Fruit fly (Drosophila melanogaster) whole organism, embryonic: ENCODE measurements around the gene CG43307.

Source experiments
- Atf6 ChIP-seq: fragments of 200-800 bp; sonication (Bioruptor generic); IDR thresholded peaks from 2 replicates; pipeline ENCODE4 v1.3.6; 2022; ENCODE audit warnings: missing biosample characterization, missing genetic modification characterization
- Blimp-1 ChIP-seq: fragments of 200-800 bp; sonication (Bioruptor generic); optimal IDR thresholded peaks from 3 replicates; lab custom pipeline; 2018; ENCODE audit warnings: missing biosample characterization, missing genetic modification characterization, mild to moderate bottlenecking, moderate library complexity, missing genetic modification reagents
- CG1024 ChIP-seq: fragments of 200-800 bp; sonication (Bioruptor generic); IDR thresholded peaks from 2 replicates; pipeline ENCODE4 v1.3.6; 2022; ENCODE audit warnings: missing biosample characterization, missing genetic modification characterization
- CG10543 ChIP-seq: fragments of 200-800 bp; sonication (Bioruptor generic); optimal IDR thresholded peaks from 3 replicates; lab custom pipeline; 2017; ENCODE audit warnings: missing biosample characterization, mild to moderate bottlenecking, missing genetic modification characterization, moderate library complexity
- CG11247 ChIP-seq: fragments of 200-800 bp; sonication (Bioruptor generic); IDR thresholded peaks from 2 replicates; pipeline ENCODE4 v1.3.6; 2022; ENCODE audit warnings: missing biosample characterization, missing genetic modification characterization
- CG1233 ChIP-seq: fragments of 200-800 bp; sonication (Bioruptor generic); optimal IDR thresholded peaks from 4 replicates; lab custom pipeline; 2018; ENCODE audit warnings: missing biosample characterization, mild to moderate bottlenecking, missing genetic modification characterization
- CG12744 ChIP-seq: fragments of 200-800 bp; sonication (Bioruptor generic); optimal IDR thresholded peaks from 2 replicates; lab custom pipeline; 2016; ENCODE audit warnings: missing biosample characterization, missing genetic modification characterization
- CG14014 ChIP-seq: fragments of 200-800 bp; sonication (Bioruptor generic); IDR thresholded peaks from 2 replicates; pipeline ENCODE4 v1.3.6; 2022; ENCODE audit warnings: missing biosample characterization, missing genetic modification characterization
- CG14667 ChIP-seq: fragments of 200-800 bp; sonication (Bioruptor generic); IDR thresholded peaks from 2 replicates; pipeline ENCODE4 v1.3.6; 2022; ENCODE audit warnings: missing biosample characterization, missing genetic modification characterization
- CG15696 ChIP-seq: fragments of 200-800 bp; sonication (Bioruptor generic); optimal IDR thresholded peaks from 2 replicates; lab custom pipeline; 2019; ENCODE audit warnings: missing biosample characterization, mild to moderate bottlenecking, missing genetic modification characterization, moderate library complexity
- CG1647 ChIP-seq: fragments of 200-800 bp; sonication (Bioruptor generic); optimal IDR thresholded peaks from 3 replicates; lab custom pipeline; 2016; ENCODE audit warnings: missing biosample characterization, missing genetic modification characterization
- CG17385 ChIP-seq: fragments of 200-800 bp; sonication (Bioruptor generic); optimal IDR thresholded peaks from 3 replicates; lab custom pipeline; 2018; ENCODE audit warnings: missing biosample characterization, mild to moderate bottlenecking, missing genetic modification characterization
- CG31365 ChIP-seq: fragments of 200-800 bp; sonication (Bioruptor generic); optimal IDR thresholded peaks from 2 replicates; lab custom pipeline; 2018; ENCODE audit warnings: missing biosample characterization, mild to moderate bottlenecking, missing genetic modification characterization
- CG31441 ChIP-seq: fragments of 200-800 bp; sonication (Bioruptor generic); IDR thresholded peaks from 2 replicates; pipeline ENCODE4 v1.3.6; 2022; ENCODE audit warnings: missing biosample characterization, missing genetic modification characterization
- CG4707 ChIP-seq: fragments of 200-800 bp; sonication (Bioruptor generic); optimal IDR thresholded peaks from 2 replicates; lab custom pipeline; 2018; ENCODE audit warnings: missing biosample characterization, mild to moderate bottlenecking, missing genetic modification characterization, moderate library complexity
- CG6254 ChIP-seq: fragments of 200-800 bp; sonication (Bioruptor generic); optimal IDR thresholded peaks from 3 replicates; lab custom pipeline; 2017; ENCODE audit warnings: mild to moderate bottlenecking, missing biosample characterization, missing genetic modification reagents, missing genetic modification characterization
- CG6765 ChIP-seq: fragments of 200-800 bp; sonication (Bioruptor generic); optimal IDR thresholded peaks from 3 replicates; lab custom pipeline; 2017; ENCODE audit warnings: missing biosample characterization, mild to moderate bottlenecking, missing genetic modification characterization
- CG9797 ChIP-seq: fragments of 200-800 bp; sonication (Bioruptor generic); optimal IDR thresholded peaks from 3 replicates; lab custom pipeline; 2018; ENCODE audit warnings: missing biosample characterization, mild to moderate bottlenecking, missing genetic modification characterization
- CG9817 ChIP-seq: fragments of 200-800 bp; sonication (Bioruptor generic); optimal IDR thresholded peaks from 2 replicates; lab custom pipeline; 2018; ENCODE audit warnings: missing biosample characterization, mild to moderate bottlenecking, missing genetic modification characterization, moderate library complexity
- CTCF ChIP-seq: fragments of 200-800 bp; sonication (Bioruptor generic); optimal IDR thresholded peaks from 2 replicates; lab custom pipeline; 2017; ENCODE audit warnings: missing biosample characterization, mild to moderate bottlenecking, missing genetic modification characterization, moderate library complexity
- Chrac-16 ChIP-seq: fragments of 200-800 bp; sonication (Bioruptor generic); optimal IDR thresholded peaks from 3 replicates; lab custom pipeline; 2016; ENCODE audit warnings: missing biosample characterization, missing genetic modification characterization
- Dad ChIP-seq: fragments of 200-800 bp; sonication (Bioruptor generic); optimal IDR thresholded peaks from 3 replicates; lab custom pipeline; 2016; ENCODE audit warnings: missing biosample characterization, missing genetic modification characterization
- Drgx ChIP-seq: fragments of 200-800 bp; sonication (Bioruptor generic); IDR thresholded peaks from 2 replicates; pipeline ENCODE4 v1.3.6; 2022; ENCODE audit warnings: missing biosample characterization, missing genetic modification characterization
- Hand ChIP-seq: fragments of 200-800 bp; sonication (Bioruptor generic); optimal IDR thresholded peaks from 2 replicates; lab custom pipeline; 2017; ENCODE audit warnings: mild to moderate bottlenecking, missing biosample characterization, missing genetic modification reagents, missing genetic modification characterization
- HmgD ChIP-seq: fragments of 200-800 bp; sonication (Bioruptor generic); optimal IDR thresholded peaks from 3 replicates; lab custom pipeline; 2016; ENCODE audit warnings: missing biosample characterization, missing genetic modification characterization
- Lhr ChIP-seq: fragments of 200-800 bp; sonication (Bioruptor generic); optimal IDR thresholded peaks from 3 replicates; lab custom pipeline; 2017; ENCODE audit warnings: mild to moderate bottlenecking, missing biosample characterization, missing genetic modification reagents, missing genetic modification characterization
- Myb ChIP-seq: fragments of 200-800 bp; sonication (Bioruptor generic); optimal IDR thresholded peaks from 2 replicates; lab custom pipeline; 2016; ENCODE audit warnings: missing biosample characterization, missing genetic modification characterization
- NfI ChIP-seq: fragments of 200-800 bp; sonication (Bioruptor generic); optimal IDR thresholded peaks from 3 replicates; lab custom pipeline; 2018; ENCODE audit warnings: missing biosample characterization, mild to moderate bottlenecking, missing genetic modification characterization, moderate library complexity
- Ptx1 ChIP-seq: fragments of 200-800 bp; sonication (Bioruptor generic); IDR thresholded peaks from 2 replicates; pipeline ENCODE4 v1.3.6; 2022; ENCODE audit warnings: missing biosample characterization, missing genetic modification characterization
- Sin3A ChIP-seq: fragments of >200 bp; optimal IDR thresholded peaks from 2 replicates; lab custom pipeline; 2018
- cas ChIP-seq: fragments of 200-800 bp; sonication (Bioruptor generic); IDR thresholded peaks from 2 replicates; pipeline ENCODE4 v1.3.6; 2022; ENCODE audit warnings: missing biosample characterization, missing genetic modification characterization
- crol ChIP-seq: fragments of 200-800 bp; sonication (Bioruptor generic); IDR thresholded peaks from 2 replicates; pipeline ENCODE4 v1.3.6; 2022; ENCODE audit warnings: missing biosample characterization, missing genetic modification characterization
- dimm ChIP-seq: fragments of 200-800 bp; sonication (Bioruptor generic); IDR thresholded peaks from 2 replicates; pipeline ENCODE4 v1.3.6; 2022; ENCODE audit warnings: missing biosample characterization, missing genetic modification characterization
- gem ChIP-seq: fragments of 200-800 bp; sonication (Bioruptor generic); optimal IDR thresholded peaks from 2 replicates; lab custom pipeline; 2019; ENCODE audit warnings: missing biosample characterization, mild to moderate bottlenecking, missing genetic modification characterization, moderate library complexity
- jing ChIP-seq: fragments of 200-800 bp; sonication (Bioruptor generic); optimal IDR thresholded peaks from 2 replicates; lab custom pipeline; 2018; ENCODE audit warnings: missing biosample characterization, mild to moderate bottlenecking, missing genetic modification characterization
- kay ChIP-seq: fragments of 200-800 bp; sonication (Bioruptor generic); optimal IDR thresholded peaks from 2 replicates; lab custom pipeline; 2016; ENCODE audit warnings: missing biosample characterization, missing genetic modification characterization
- kni ChIP-seq: fragments of 200-800 bp; sonication (Bioruptor generic); optimal IDR thresholded peaks from 3 replicates; lab custom pipeline; 2017; ENCODE audit warnings: mild to moderate bottlenecking, missing biosample characterization, missing genetic modification reagents, missing genetic modification characterization
- pita ChIP-seq: fragments of 200-800 bp; sonication (Bioruptor generic); optimal IDR thresholded peaks from 2 replicates; lab custom pipeline; 2017; ENCODE audit warnings: missing biosample characterization, mild to moderate bottlenecking, missing genetic modification characterization
- psq ChIP-seq: fragments of 200-800 bp; sonication (Bioruptor generic); optimal IDR thresholded peaks from 2 replicates; lab custom pipeline; 2017; ENCODE audit warnings: missing biosample characterization, missing genetic modification characterization
- ranshi ChIP-seq: fragments of 200-800 bp; sonication (Bioruptor generic); IDR thresholded peaks from 2 replicates; pipeline ENCODE4 v1.3.6; 2022; ENCODE audit warnings: missing biosample characterization, missing genetic modification characterization
- row ChIP-seq: fragments of 200-800 bp; sonication (Bioruptor generic); IDR thresholded peaks from 3 replicates; pipeline ENCODE4 v1.3.6; 2022; ENCODE audit warnings: missing biosample characterization, missing genetic modification characterization
- seq ChIP-seq: fragments of 200-800 bp; sonication (Bioruptor generic); IDR thresholded peaks from 2 replicates; pipeline ENCODE4 v1.3.6; 2022; ENCODE audit warnings: missing biosample characterization, missing genetic modification characterization
- tio ChIP-seq: fragments of 200-800 bp; sonication (Bioruptor generic); optimal IDR thresholded peaks from 2 replicates; lab custom pipeline; 2017; ENCODE audit warnings: missing biosample characterization, missing genetic modification characterization, inconsistent platforms
- trh ChIP-seq: fragments of 200-800 bp; sonication (Bioruptor generic); optimal IDR thresholded peaks from 2 replicates; lab custom pipeline; 2016; ENCODE audit warnings: missing biosample characterization, missing genetic modification characterization
- tx ChIP-seq: fragments of 200-800 bp; sonication (Bioruptor generic); optimal IDR thresholded peaks from 2 replicates; lab custom pipeline; 2016; ENCODE audit warnings: missing biosample characterization, missing genetic modification characterization
- unpg ChIP-seq: fragments of 200-800 bp; sonication (Bioruptor generic); optimal IDR thresholded peaks from 3 replicates; lab custom pipeline; 2018; ENCODE audit warnings: missing biosample characterization, mild to moderate bottlenecking, missing genetic modification characterization, moderate library complexity
- usp ChIP-seq: fragments of >200 bp; optimal IDR thresholded peaks from 2 replicates; lab custom pipeline; 2017; ENCODE audit warnings: missing biosample characterization, missing genetic modification characterization
- zen2 ChIP-seq: fragments of 200-800 bp; sonication (Bioruptor generic); IDR thresholded peaks from 3 replicates; pipeline ENCODE4 v1.3.6; 2022; ENCODE audit warnings: missing biosample characterization, missing genetic modification characterization; ENCODE audit not compliant: partially characterized antibody
- zf30C ChIP-seq: fragments of 200-800 bp; sonication (Bioruptor generic); optimal IDR thresholded peaks from 3 replicates; lab custom pipeline; 2018; ENCODE audit warnings: missing biosample characterization, mild to moderate bottlenecking, missing genetic modification characterization

CG43307 gene

DNA sequence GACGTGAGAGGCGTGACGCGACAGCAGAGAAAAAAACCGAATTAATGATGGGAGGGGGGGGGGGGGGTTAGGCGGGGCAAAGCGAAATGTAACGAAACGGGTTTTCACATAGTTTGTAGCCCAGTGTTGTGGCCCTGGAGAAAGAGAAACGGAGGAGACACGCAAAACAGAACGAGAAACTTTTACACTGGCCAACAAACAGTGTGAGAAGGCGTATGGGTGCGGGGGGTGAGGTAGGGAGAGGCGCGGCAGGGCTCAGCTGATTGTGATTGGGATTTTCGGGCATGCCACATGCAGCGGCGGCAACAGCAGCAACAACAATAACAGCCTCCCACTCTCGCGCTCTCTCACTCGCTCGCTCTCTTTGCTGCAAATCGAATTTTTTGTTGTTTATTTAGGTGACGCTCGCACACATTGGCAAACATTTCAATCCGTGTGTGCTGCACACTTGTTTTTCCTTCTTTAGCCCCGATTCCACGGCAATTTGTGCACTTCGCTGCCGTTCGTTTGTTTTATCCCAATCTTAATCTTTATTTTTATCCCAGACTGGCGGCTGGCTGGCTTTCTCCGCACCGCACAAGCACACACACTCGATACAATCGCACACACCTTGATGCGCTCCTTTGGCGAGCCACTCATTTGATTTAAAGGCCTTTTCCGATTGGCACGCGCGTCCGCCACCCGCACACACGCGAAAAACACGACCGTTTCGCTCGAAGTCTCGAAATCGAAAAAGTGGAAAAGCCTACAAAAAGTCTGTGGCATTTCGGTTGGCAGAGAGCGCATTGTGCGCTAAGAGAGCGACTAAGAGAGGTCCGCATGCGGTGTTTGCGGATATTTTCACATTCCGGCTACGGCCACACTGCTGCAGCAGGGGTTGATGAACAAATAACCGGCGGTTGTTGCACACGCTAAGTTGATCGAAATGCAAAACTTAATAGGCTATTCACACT is 11.7 kb upstream of the CG43307 start, which contains the start of gene CG9171 (continued):
- no peak for TF ChIP-seq CG31365
- TF ChIP-seq CG6765 (GFP tag; lab: Kevin White, UChicago), result no peak
- peak; percentile 32; the same call in 1 of the 2 replicates for TF ChIP-seq Drgx (GFP tag; lab: Robert Waterston, UW)

DNA sequence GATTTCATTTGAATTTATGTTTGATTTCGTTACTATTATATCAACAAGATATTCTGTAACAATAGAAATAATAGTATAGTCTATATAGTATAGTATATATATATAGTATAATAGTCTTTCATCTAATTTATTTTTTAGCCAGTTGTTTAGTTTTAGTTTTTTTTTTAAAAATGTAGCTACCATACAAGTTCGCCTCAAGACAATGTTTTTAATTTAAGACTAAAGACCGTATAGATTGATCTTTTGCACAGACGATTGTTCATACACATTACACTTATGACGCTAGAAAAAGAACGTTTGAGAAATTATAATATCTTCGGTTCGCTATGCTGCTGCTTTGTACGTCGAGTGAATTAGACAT is 11.0 kb upstream of the CG43307 start:
- TF ChIP-seq crol, result no peak
- TF ChIP-seq CG15696 (tag; lab: Kevin White, UChicago), result peak; percentile 29
- TF ChIP-seq kni (GFP tag; lab: Kevin White, UChicago), result no peak
- TF ChIP-seq gem, result peak; percentile 49
- no peak for TF ChIP-seq CG1647 (GFP tag; lab: Kevin White, UChicago)
- TF ChIP-seq kay (GFP tag; lab: Kevin White, UChicago), result no peak
- no peak for TF ChIP-seq trh (GFP tag; lab: Kevin White, UChicago)
- TF ChIP-seq seq (GFP tag; lab: Robert Waterston, UW), result no peak
- TF ChIP-seq Sin3A (lab: Kevin White, UChicago), result no peak
- no peak for TF ChIP-seq CTCF (GFP tag; lab: Kevin White, UChicago)
- TF ChIP-seq cas (GFP tag; lab: Robert Waterston, UW), result no peak
- TF ChIP-seq tio (GFP tag; lab: Kevin White, UChicago), result no peak
- TF ChIP-seq NfI (GFP tag; lab: Kevin White, UChicago), result no peak
- 0 out of 2 replicates have a peak, but pooled peaks have one; percentile 2 for TF ChIP-seq ranshi (GFP tag; lab: Robert Waterston, UW)
- peak; percentile 26; the same call in 1 of the 2 replicates for TF ChIP-seq Ptx1 (GFP tag; lab: Robert Waterston, UW)
- TF ChIP-seq pita (GFP tag; lab: Kevin White, UChicago), result peak; percentile 46
- TF ChIP-seq psq (GFP tag; lab: Kevin White, UChicago), result no peak
- TF ChIP-seq CG1024 (GFP tag; lab: Robert Waterston, UW), result no peak
- no peak for TF ChIP-seq zen2 (GFP tag; lab: Robert Waterston, UW)
- peak; percentile 64 for TF ChIP-seq Lhr
- no peak for TF ChIP-seq CG12744 (GFP tag; lab: Kevin White, UChicago)
- TF ChIP-seq Atf6 (GFP tag; lab: Robert Waterston, UW), result no peak
- TF ChIP-seq Hand (GFP tag; lab: Kevin White, UChicago), result no peak
- no peak for TF ChIP-seq CG1233 (GFP tag; lab: Kevin White, UChicago)
- TF ChIP-seq tx (GFP tag; lab: Kevin White, UChicago), result no peak
- no peak for TF ChIP-seq CG9797 (GFP tag; lab: Kevin White, UChicago)
- no peak for TF ChIP-seq Dad (GFP tag; lab: Kevin White, UChicago)
- TF ChIP-seq jing (GFP tag; lab: Kevin White, UChicago), result no peak
- TF ChIP-seq Myb (GFP tag; lab: Kevin White, UChicago), result no peak
- TF ChIP-seq row (GFP tag; lab: Robert Waterston, UW), result peak; percentile 37; the same call in 2 of the 3 replicates
- TF ChIP-seq dimm (GFP tag; lab: Robert Waterston, UW), result no peak
- 0 out of 2 replicates have a peak, but pooled peaks have one; percentile 0 for TF ChIP-seq CG31441 (GFP tag; lab: Robert Waterston, UW)
- peak; percentile 13 for TF ChIP-seq Chrac-16
- no peak for TF ChIP-seq CG10543 (GFP tag; lab: Kevin White, UChicago)
- no peak for TF ChIP-seq CG14667
- no peak for TF ChIP-seq usp (GFP tag; lab: Kevin White, UChicago)
- TF ChIP-seq CG9817 (tag; lab: Kevin White, UChicago), result peak; percentile 5
- TF ChIP-seq HmgD (GFP tag; lab: Kevin White, UChicago), result no peak
- no peak for TF ChIP-seq CG6254
- TF ChIP-seq CG4707, result no peak
- no peak for TF ChIP-seq CG11247 (GFP tag; lab: Robert Waterston, UW)
- no peak for TF ChIP-seq unpg (GFP tag; lab: Kevin White, UChicago)
- no peak for TF ChIP-seq zf30C (GFP tag; lab: Kevin White, UChicago)
- no peak for TF ChIP-seq CG17385
- 0 out of 2 replicates have a peak, but pooled peaks have one; percentile 2 for TF ChIP-seq CG14014 (GFP tag; lab: Robert Waterston, UW)
- TF ChIP-seq Blimp-1 (GFP tag; lab: Kevin White, UChicago), result peak; percentile 13
